Fruit fly (Drosophila melanogaster) whole organism, prepupa: ENCODE results near the gene ec.

ENCODE experiments used
- Blimp-1 ChIP-seq: fragments of 200-800 bp; sonication (Bioruptor generic); optimal IDR thresholded peaks from 3 replicates; lab custom pipeline; 2017; ENCODE audit warnings: missing biosample characterization, missing genetic modification characterization, mild to moderate bottlenecking, moderate library complexity, missing genetic modification reagents
- CG10631 ChIP-seq: fragments of 200-800 bp; sonication (Bioruptor generic); optimal IDR thresholded peaks from 2 replicates; lab custom pipeline; 2016; ENCODE audit warnings: missing biosample characterization, missing genetic modification characterization
- CG10669 ChIP-seq: fragments of 200-800 bp; sonication (Bioruptor generic); optimal IDR thresholded peaks from 3 replicates; lab custom pipeline; 2018; ENCODE audit warnings: missing biosample characterization, mild to moderate bottlenecking, missing genetic modification characterization, moderate library complexity
- CG11902 ChIP-seq: fragments of 200-800 bp; sonication (Bioruptor generic); optimal IDR thresholded peaks from 3 replicates; lab custom pipeline; 2016; ENCODE audit warnings: missing biosample characterization, missing genetic modification characterization
- CG15336 ChIP-seq: fragments of 200-800 bp; sonication (Bioruptor generic); IDR thresholded peaks from 2 replicates; pipeline ENCODE4 v1.3.6; 2022; ENCODE audit warnings: missing biosample characterization, missing genetic modification characterization
- CG1621 ChIP-seq: fragments of 200-800 bp; sonication (Bioruptor generic); optimal IDR thresholded peaks from 3 replicates; lab custom pipeline; 2018; ENCODE audit warnings: missing biosample characterization, mild to moderate bottlenecking, missing genetic modification characterization
- CG16779 ChIP-seq: fragments of 200-800 bp; sonication (Bioruptor generic); optimal IDR thresholded peaks from 3 replicates; lab custom pipeline; 2017; ENCODE audit warnings: missing biosample characterization, mild to moderate bottlenecking, missing genetic modification characterization
- CG3032 ChIP-seq: fragments of 200-800 bp; optimal IDR thresholded peaks from 2 replicates; lab custom pipeline; 2019; ENCODE audit warnings: missing biosample characterization, mild to moderate bottlenecking, missing genetic modification characterization, moderate library complexity
- CG31627 ChIP-seq: fragments of 200-800 bp; sonication (Bioruptor generic); optimal IDR thresholded peaks from 3 replicates; lab custom pipeline; 2016; ENCODE audit warnings: missing biosample characterization, missing genetic modification characterization
- CG34406 ChIP-seq: fragments of 200-800 bp; sonication (Bioruptor generic); optimal IDR thresholded peaks from 3 replicates; lab custom pipeline; 2016; ENCODE audit warnings: missing biosample characterization, missing genetic modification characterization
- CG3919 ChIP-seq: fragments of 200-800 bp; sonication (Bioruptor generic); optimal IDR thresholded peaks from 3 replicates; lab custom pipeline; 2016; ENCODE audit warnings: missing biosample characterization, missing genetic modification characterization
- CG4318 ChIP-seq: fragments of 200-800 bp; sonication (Bioruptor generic); optimal IDR thresholded peaks from 3 replicates; lab custom pipeline; 2017; ENCODE audit warnings: missing biosample characterization, mild to moderate bottlenecking, missing genetic modification characterization
- CG6163 ChIP-seq: fragments of 200-800 bp; sonication (Bioruptor generic); IDR thresholded peaks from 3 replicates; pipeline ENCODE4 v1.3.6; 2022; ENCODE audit warnings: missing biosample characterization, missing genetic modification characterization
- CG6276 ChIP-seq: fragments of 200-800 bp; sonication (Bioruptor generic); optimal IDR thresholded peaks from 2 replicates; lab custom pipeline; 2017; ENCODE audit warnings: missing biosample characterization, mild to moderate bottlenecking, missing genetic modification characterization
- CG6792 ChIP-seq: fragments of 200-800 bp; sonication (Bioruptor generic); optimal IDR thresholded peaks from 3 replicates; lab custom pipeline; 2016; ENCODE audit warnings: missing biosample characterization, missing genetic modification characterization
- CG6808 ChIP-seq: fragments of 200-800 bp; sonication (Bioruptor generic); optimal IDR thresholded peaks from 3 replicates; lab custom pipeline; 2017; ENCODE audit warnings: missing biosample characterization, missing genetic modification characterization, mild to moderate bottlenecking, moderate library complexity, missing genetic modification reagents
- CG6854 ChIP-seq: fragments of 200-800 bp; sonication (Bioruptor generic); optimal IDR thresholded peaks from 2 replicates; lab custom pipeline; 2017; ENCODE audit warnings: missing biosample characterization, mild to moderate bottlenecking, missing genetic modification characterization
- CG7368 ChIP-seq: fragments of 200-800 bp; sonication (Bioruptor generic); optimal IDR thresholded peaks from 3 replicates; lab custom pipeline; 2016; ENCODE audit warnings: missing biosample characterization, missing genetic modification characterization
- CG8119 ChIP-seq: fragments of 200-800 bp; sonication (Bioruptor generic); IDR thresholded peaks from 3 replicates; pipeline ENCODE4 v1.3.6; 2022; ENCODE audit warnings: missing biosample characterization, missing genetic modification characterization
- CG8319 ChIP-seq: fragments of 200-800 bp; sonication (Bioruptor generic); optimal IDR thresholded peaks from 3 replicates; lab custom pipeline; 2016; ENCODE audit warnings: missing biosample characterization, missing genetic modification characterization
- CG9139 ChIP-seq: fragments of 200-800 bp; sonication (Bioruptor generic); optimal IDR thresholded peaks from 3 replicates; lab custom pipeline; 2017; ENCODE audit warnings: missing biosample characterization, mild to moderate bottlenecking, missing genetic modification characterization
- Eip75B ChIP-seq: fragments of 200-800 bp; sonication (Bioruptor generic); optimal IDR thresholded peaks from 3 replicates; lab custom pipeline; 2016; ENCODE audit warnings: missing biosample characterization, missing genetic modification characterization
- Eip78C ChIP-seq: fragments of 200-800 bp; sonication (Bioruptor generic); peaks from one replicate; lab custom pipeline; 2016; ENCODE audit warnings: missing biosample characterization, missing genetic modification characterization
- Eip93F ChIP-seq: fragments of 200-800 bp; sonication (Bioruptor generic); optimal IDR thresholded peaks from 2 replicates; lab custom pipeline; 2016; ENCODE audit warnings: missing biosample characterization, mild to moderate bottlenecking, missing genetic modification characterization
- Ets21C ChIP-seq: fragments of 200-800 bp; sonication (Bioruptor generic); optimal IDR thresholded peaks from 3 replicates; lab custom pipeline; 2016; ENCODE audit warnings: missing biosample characterization, missing genetic modification characterization
- Ets96B ChIP-seq: fragments of 200-800 bp; optimal IDR thresholded peaks from 2 replicates; lab custom pipeline; 2019; ENCODE audit warnings: missing biosample characterization, mild to moderate bottlenecking, missing genetic modification characterization, moderate library complexity
- Gug ChIP-seq: fragments of 200-800 bp; sonication (Bioruptor generic); IDR thresholded peaks from 2 replicates; pipeline ENCODE4 v1.3.6; 2022; ENCODE audit warnings: missing biosample characterization, missing genetic modification characterization
- Hr38 ChIP-seq: sonication (Bioruptor generic); optimal IDR thresholded peaks from 2 replicates; lab custom pipeline; 2016; ENCODE audit warnings: missing biosample characterization, missing genetic modification characterization
- Hr4 ChIP-seq: fragments of 200-800 bp; sonication (Bioruptor generic); optimal IDR thresholded peaks from 3 replicates; lab custom pipeline; 2016; ENCODE audit warnings: missing biosample characterization, missing genetic modification characterization
- Met ChIP-seq: fragments of 200-800 bp; sonication (Bioruptor generic); optimal IDR thresholded peaks from 3 replicates; lab custom pipeline; 2016; ENCODE audit warnings: missing biosample characterization, missing genetic modification characterization
- OdsH ChIP-seq: fragments of 200-800 bp; sonication (Bioruptor generic); optimal IDR thresholded peaks from 3 replicates; lab custom pipeline; 2016; ENCODE audit warnings: missing biosample characterization, missing genetic modification characterization
- Smox ChIP-seq: fragments of 200-800 bp; sonication (Bioruptor generic); optimal IDR thresholded peaks from 3 replicates; lab custom pipeline; 2016; ENCODE audit warnings: missing biosample characterization, missing genetic modification characterization
- Sox102F ChIP-seq: fragments of 200-800 bp; sonication (Bioruptor generic); optimal IDR thresholded peaks from 2 replicates; lab custom pipeline; 2016; ENCODE audit warnings: missing biosample characterization, mild to moderate bottlenecking, missing genetic modification characterization
- Sox15 ChIP-seq: fragments of 200-800 bp; sonication (Bioruptor generic); optimal IDR thresholded peaks from 3 replicates; lab custom pipeline; 2016; ENCODE audit warnings: missing biosample characterization, missing genetic modification characterization
- achi ChIP-seq: fragments of 200-800 bp; sonication (Bioruptor generic); optimal IDR thresholded peaks from 3 replicates; lab custom pipeline; 2016; ENCODE audit warnings: missing biosample characterization, missing genetic modification characterization
- cyc ChIP-seq: fragments of 200-800 bp; sonication (Bioruptor generic); optimal IDR thresholded peaks from 3 replicates; lab custom pipeline; 2016; ENCODE audit warnings: missing biosample characterization, missing genetic modification characterization
- dsx ChIP-seq: fragments of 200-800 bp; optimal IDR thresholded peaks from 3 replicates; lab custom pipeline; 2019; ENCODE audit warnings: missing biosample characterization, mild to moderate bottlenecking, missing genetic modification characterization, moderate library complexity; ENCODE audit not compliant: poor library complexity, severe bottlenecking
- eg ChIP-seq: fragments of 200-800 bp; sonication (Bioruptor generic); IDR thresholded peaks from 3 replicates; pipeline ENCODE4 v1.3.6; 2022; ENCODE audit warnings: missing biosample characterization, missing genetic modification characterization
- esn ChIP-seq: fragments of 200-800 bp; sonication (Bioruptor generic); optimal IDR thresholded peaks from 2 replicates; lab custom pipeline; 2016; ENCODE audit warnings: missing biosample characterization, mild to moderate bottlenecking, missing genetic modification characterization, moderate library complexity
- fd85E ChIP-seq: fragments of 200-800 bp; sonication (Bioruptor generic); optimal IDR thresholded peaks from 3 replicates; lab custom pipeline; 2016; ENCODE audit warnings: missing biosample characterization, missing genetic modification characterization
- fkh ChIP-seq: fragments of 200-800 bp; sonication (Bioruptor generic); optimal IDR thresholded peaks from 3 replicates; lab custom pipeline; 2017; ENCODE audit warnings: missing biosample characterization, mild to moderate bottlenecking, missing genetic modification characterization, moderate library complexity
- lz ChIP-seq: fragments of 200-800 bp; sonication (Bioruptor generic); optimal IDR thresholded peaks from 3 replicates; lab custom pipeline; 2016; ENCODE audit warnings: missing biosample characterization, missing genetic modification characterization
- net ChIP-seq: fragments of 200-800 bp; sonication (Bioruptor generic); optimal IDR thresholded peaks from 3 replicates; lab custom pipeline; 2016; ENCODE audit warnings: missing biosample characterization, missing genetic modification characterization
- pdm3 ChIP-seq: fragments of 200-800 bp; sonication (Bioruptor generic); optimal IDR thresholded peaks from 3 replicates; lab custom pipeline; 2016; ENCODE audit warnings: missing biosample characterization, missing genetic modification characterization
- salr ChIP-seq, 2 experiments: fragments of 200-800 bp; sonication (Bioruptor generic); optimal IDR thresholded peaks; 3 replicates each; lab custom pipeline; 2016 to 2018; ENCODE audit warnings: missing biosample characterization in 2 of 2, missing genetic modification characterization in 2 of 2, mild to moderate bottlenecking in 1 of 2
- spab ChIP-seq: fragments of 200-800 bp; sonication (Bioruptor generic); optimal IDR thresholded peaks from 2 replicates; lab custom pipeline; 2017; ENCODE audit warnings: missing biosample characterization, mild to moderate bottlenecking, missing genetic modification characterization, missing genetic modification reagents
- ss ChIP-seq, 2 experiments: fragments of 200-800 bp; sonication (Bioruptor generic); optimal IDR thresholded peaks; 2 replicates in 1 of 2; 3 replicates in 1 of 2; lab custom pipeline; 2017 to 2018; ENCODE audit warnings: mild to moderate bottlenecking in 2 of 2, missing biosample characterization in 2 of 2, missing genetic modification characterization in 2 of 2, moderate library complexity in 1 of 2
- topi ChIP-seq: fragments of 200-800 bp; sonication (Bioruptor generic); optimal IDR thresholded peaks from 3 replicates; lab custom pipeline; 2016; ENCODE audit warnings: missing biosample characterization, missing genetic modification characterization
- vri ChIP-seq: fragments of 200-800 bp; sonication (Bioruptor generic); optimal IDR thresholded peaks from 3 replicates; lab custom pipeline; 2016; ENCODE audit warnings: missing biosample characterization, mild to moderate bottlenecking, missing genetic modification characterization

Gene ec

dm6 chrX:3827897-3828296, 16.4 kb downstream of the ec start, which contains the start of gene CG2901:
TSS of gene CG2901 (plus strand) at chrX:3828197.
- TF ChIP-seq topi (GFP tag; lab: Kevin White, UChicago) (no peak), CG8119 (GFP tag; lab: Robert Waterston, UW) (no peak), CG10631 (GFP tag; lab: Kevin White, UChicago) (no peak), Sox15 (GFP tag; lab: Kevin White, UChicago) (no peak), CG1621 (tag; lab: Kevin White, UChicago) (no peak), Eip75B (no peak), fd85E (GFP tag; lab: Kevin White, UChicago) (no peak)
- TF ChIP-seq, all 60 proteins: peak for 0

DNA sequence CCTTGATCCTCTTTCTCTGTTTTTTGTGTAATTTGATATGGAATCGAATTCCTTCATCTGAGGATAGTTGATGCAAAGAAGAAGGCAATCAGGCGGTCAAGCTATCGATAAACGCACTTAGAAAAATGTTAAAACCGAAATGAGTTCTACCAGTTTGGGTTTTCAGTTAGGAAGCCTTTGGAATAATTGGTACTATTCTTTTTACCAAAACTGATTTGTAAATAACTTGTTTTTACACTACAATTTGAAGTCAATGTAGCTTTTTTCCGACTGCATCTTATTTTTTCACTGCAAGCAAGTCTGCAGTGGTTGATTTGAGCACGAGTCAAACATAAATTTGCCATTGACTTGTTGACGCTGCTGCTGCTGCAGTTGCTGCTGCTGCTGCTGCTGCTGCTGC, 20.3 kb downstream of the ec start:
- TF ChIP-seq CG10669 (GFP tag; lab: Kevin White, UChicago) (no peak), Met (peak; percentile 38), CG16779 (tag; lab: Kevin White, UChicago) (no peak), fkh (GFP tag; lab: Kevin White, UChicago) (no peak), Hr38 (GFP tag; lab: Kevin White, UChicago) (no peak), Eip75B (no peak), CG4318 (no peak), eg (peak; percentile 51; the same call in 2 of the 3 replicates), CG3032 (peak; percentile 4), cyc (GFP tag; lab: Kevin White, UChicago) (peak; percentile 18), Hr4 (peak; percentile 15), Ets21C (peak; percentile 9), esn (GFP tag; lab: Kevin White, UChicago) (peak; percentile 35), Eip78C (GFP tag; lab: Kevin White, UChicago) (peak; percentile 81), pdm3 (GFP tag; lab: Kevin White, UChicago) (peak; percentile 48), Smox (GFP tag; lab: Kevin White, UChicago) (peak; percentile 33), CG15336 (GFP tag; lab: Robert Waterston, UW) (peak; percentile 66), dsx (no peak), CG34406 (GFP tag; lab: Kevin White, UChicago) (no peak), CG1621 (tag; lab: Kevin White, UChicago) (no peak), CG6276 (GFP tag; lab: Kevin White, UChicago) (peak; percentile 14), achi (peak; percentile 36), Ets96B (tag; lab: Kevin White, UChicago) (no peak), Blimp-1 (no peak), CG31627 (GFP tag; lab: Kevin White, UChicago) (peak; percentile 26), CG11902 (no peak), CG6163 (GFP tag; lab: Robert Waterston, UW) (0 out of 3 replicates have a peak, but pooled peaks have one; percentile 24), lz (peak; percentile 8), Sox102F (GFP tag; lab: Kevin White, UChicago) (peak; percentile 39), CG7368 (GFP tag; lab: Kevin White, UChicago) (no peak), CG6854 (GFP tag; lab: Kevin White, UChicago) (no peak), ss (GFP tag; optimal IDR thresholded peaks at IDR 0.05; lab: Kevin White, UChicago) (no peak), CG8319 (GFP tag; lab: Kevin White, UChicago) (no peak), OdsH (peak; percentile 32), Eip93F (GFP tag; lab: Kevin White, UChicago) (no peak), fd85E (GFP tag; lab: Kevin White, UChicago) (no peak), Sox15 (GFP tag; lab: Kevin White, UChicago) (no peak), net (no peak), CG9139 (no peak), CG3919 (GFP tag; lab: Kevin White, UChicago) (peak; percentile 45), CG6808 (GFP tag; lab: Kevin White, UChicago) (no peak), CG8119 (GFP tag; lab: Robert Waterston, UW) (peak; percentile 63; the same call in 2 of the 3 replicates), spab (GFP tag; lab: Kevin White, UChicago) (no peak), vri (GFP tag; lab: Kevin White, UChicago) (peak; percentile 3), Gug (GFP tag; lab: Robert Waterston, UW) (peak; percentile 45; the same call in 1 of the 2 replicates), CG6792 (peak; percentile 19), salr (GFP tag; optimal IDR thresholded peaks at IDR 0.05; lab: Kevin White, UChicago) (peak in 1 of 2 experiments; percentile 11)
